Worm (Caenorhabditis elegans): ENCODE measurements around the gene mms-19.

DNA sequence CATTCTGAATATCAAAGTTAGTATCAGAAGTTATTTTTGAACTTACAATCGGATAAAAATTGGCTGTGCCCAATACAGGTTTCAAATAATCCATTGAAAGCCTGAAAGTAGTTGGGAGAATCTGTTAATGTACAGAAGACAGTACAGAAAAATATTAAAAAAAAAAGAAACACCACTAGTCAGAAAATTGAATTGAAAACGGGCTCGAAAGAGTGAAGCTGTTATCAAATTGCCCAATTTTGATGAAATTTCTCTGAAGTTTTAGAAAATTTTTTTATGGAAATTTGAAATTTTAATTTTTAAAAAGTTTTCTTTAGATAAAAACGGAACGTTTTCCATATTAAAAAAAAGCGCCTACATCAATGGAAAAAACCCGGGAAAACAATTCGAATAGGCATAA lies 53.0 kb downstream of the mms-19 start, which contains the start of gene C18C4.7:
- TF ChIP-seq ceh-79 (tag; optimal IDR thresholded peaks at IDR 0.05) = no peak
- no peak for TF ChIP-seq lin-40 (tag; optimal IDR thresholded peaks at IDR 0.05)
- TF ChIP-seq efl-1 (GFP tag; optimal IDR thresholded peaks at IDR 0.05) = no peak
- no peak for TF ChIP-seq unc-130 (GFP tag; optimal IDR thresholded peaks at IDR 0.05)
- no peak for TF ChIP-seq unc-62 (GFP tag; optimal IDR thresholded peaks at IDR 0.05)
- no peak for TF ChIP-seq nfya-2 (GFP tag; IDR thresholded peaks at IDR 0.05)
- no peak for TF ChIP-seq Y79H2A.3 (GFP tag; conservative IDR thresholded peaks at IDR 0.05)
- TF ChIP-seq rec-8 (tag; optimal IDR thresholded peaks at IDR 0.05) = no peak
- TF ChIP-seq ama-1 (optimal IDR thresholded peaks at IDR 0.05) = no peak
- no peak for TF ChIP-seq ama-1 (GFP tag; optimal IDR thresholded peaks at IDR 0.05)
- TF ChIP-seq ceh-58 (GFP tag; IDR thresholded peaks at IDR 0.05) = no peak
- no peak for TF ChIP-seq aptf-2 (GFP tag; conservative IDR thresholded peaks at IDR 0.05)
- no peak for TF ChIP-seq snpc-4 (GFP tag; optimal IDR thresholded peaks at IDR 0.05)
- no peak for TF ChIP-seq snpc-4 (tag; optimal IDR thresholded peaks at IDR 0.05)

Measured in whole organism, young adult.